Fruit fly (Drosophila melanogaster) S2 (cell line): ENCODE results near the gene Spp.
A peak's percentile ranks its signal among the peaks of the same experiment; 100 is the strongest.

Source experiments
- CG8478 ChIP-seq: fragments of >200 bp; optimal IDR thresholded peaks from 2 replicates; lab custom pipeline; 2018
- CTCF ChIP-seq, 2 experiments: fragments of >200 bp; optimal IDR thresholded peaks; 2 replicates each; lab custom pipeline; 2018

Gene Spp

dm6 chr2L:544444-545179 lies at the start of gene Spp, which contains the start of gene nAChRbeta3:
Gene Spp, minus strand, starts transcription at chr2L:544653.
Gene nAChRbeta3, plus strand, starts transcription at chr2L:545129.
- TF ChIP-seq CG8478 (no peak), CTCF (optimal IDR thresholded peaks at IDR 0.05; lab: Kevin White, UChicago) (peak in 1 of 2 experiments; percentile 24)

- TF ChIP-seq CG8478 = no peak
- TF ChIP-seq CTCF (optimal IDR thresholded peaks at IDR 0.05; lab: Kevin White, UChicago) = no peak
Observed at dm6 chr2L:594048-594447, 49.6 kb upstream of the Spp start.

dm6 chr2L:591511-591910 lies 47.1 kb upstream of the Spp start:
- TF ChIP-seq CG8478 = no peak

- no peak for TF ChIP-seq CG8478
Observed at dm6 chr2L:585268-585667, 40.8 kb upstream of the Spp start.

dm6 chr2L:577186-577585 lies 32.7 kb upstream of the Spp start, which contains the start of gene Pph13:
Gene Pph13, plus strand, starts transcription at chr2L:577486.
- TF ChIP-seq CG8478 (no peak), CTCF (optimal IDR thresholded peaks at IDR 0.05; lab: Kevin White, UChicago) (no peak)

dm6 chr2L:576559-577184 lies 32.2 kb upstream of the Spp start, which contains the start of gene Ptth:
Gene Ptth, minus strand, starts transcription at chr2L:576896.
- TF ChIP-seq CG8478 (no peak), CTCF (optimal IDR thresholded peaks at IDR 0.05; lab: Kevin White, UChicago) (peak; percentile 47 to 59)

- TF ChIP-seq CG8478 = no peak
- TF ChIP-seq CTCF (optimal IDR thresholded peaks at IDR 0.05; lab: Kevin White, UChicago) = peak in 1 of 2 experiments; percentile 32
Observed at dm6 chr2L:574226-574625, 29.8 kb upstream of the Spp start, which contains the start of the genes Ipk2 and cold. Gene Ipk2, minus strand, starts transcription at chr2L:574264. Gene cold, plus strand, starts transcription at chr2L:574291.

- TF ChIP-seq CTCF (optimal IDR thresholded peaks at IDR 0.05; lab: Kevin White, UChicago) (peak in 1 of 2 experiments; percentile 4), CG8478 (no peak)
Observed at dm6 chr2L:568030-568429, 23.6 kb upstream of the Spp start, which contains the start of the genes Nle and Sf3b1. Gene Nle, minus strand, starts transcription at chr2L:568121. Gene Sf3b1, plus strand, starts transcription at chr2L:568340.

- TF ChIP-seq CG8478 = no peak
- peak in 1 of 2 experiments; percentile 46 for TF ChIP-seq CTCF (optimal IDR thresholded peaks at IDR 0.05; lab: Kevin White, UChicago)
Observed at dm6 chr2L:563769-564550, 19.5 kb upstream of the Spp start, which contains the start of the genes uncNacbeta and CG2794. Gene uncNacbeta, minus strand, starts transcription at chr2L:563819. Gene CG2794, plus strand, starts transcription at chr2L:564163.

- no peak for TF ChIP-seq CG8478
Observed at dm6 chr2L:563314-563713, 18.9 kb upstream of the Spp start.

- peak in 1 of 2 experiments; percentile 39 for TF ChIP-seq CTCF (optimal IDR thresholded peaks at IDR 0.05; lab: Kevin White, UChicago)
- TF ChIP-seq CG8478 = no peak
Observed at dm6 chr2L:559770-560567, 15.5 kb upstream of the Spp start, which contains the start of gene rempA. Gene rempA, minus strand, starts transcription at chr2L:560310.

- no peak for TF ChIP-seq CG8478
Observed at dm6 chr2L:559311-559710, 14.9 kb upstream of the Spp start, which contains the start of gene Tspo. Gene Tspo, plus strand, starts transcription at chr2L:559612.

- no peak for TF ChIP-seq CTCF (optimal IDR thresholded peaks at IDR 0.05; lab: Kevin White, UChicago)
Observed at dm6 chr2L:552432-552929, 8.0 kb upstream of the Spp start, which contains the start of gene Ets21C. Gene Ets21C, minus strand, starts transcription at chr2L:552923.

- no peak for TF ChIP-seq CG8478
- no peak for TF ChIP-seq CTCF (optimal IDR thresholded peaks at IDR 0.05; lab: Kevin White, UChicago)
Observed at dm6 chr2L:549637-550036, 5.2 kb upstream of the Spp start.
